Worm (Caenorhabditis elegans) whole organism, L1 larva: Measurements from ENCODE around the gene F22E5.13.

Experiments used
- aly-2 ChIP-seq: fragments of 150-350 bp; optimal IDR thresholded peaks from 2 replicates; lab custom pipeline; 2014; ENCODE audit warnings: missing biosample characterization, missing genetic modification characterization
- blmp-1 ChIP-seq: fragments of 150-350 bp; optimal IDR thresholded peaks from 2 replicates; lab custom pipeline; 2014; ENCODE audit warnings: missing biosample characterization, missing genetic modification characterization
- egl-27 ChIP-seq, 2 experiments: fragments of 150-350 bp in 1 of 2; sonication (generic microtip); optimal IDR thresholded peaks; 3 replicates each; lab custom pipeline; 2017 to 2018; ENCODE audit warnings: missing biosample characterization in 2 of 2, missing genetic modification characterization in 2 of 2, missing genetic modification reagents in 2 of 2
- elt-2 ChIP-seq: sonication (generic microtip); optimal IDR thresholded peaks from 2 replicates; lab custom pipeline; 2016; ENCODE audit warnings: missing genetic modification characterization, mild to moderate bottlenecking, inconsistent platforms, missing compliant biosample characterization, missing genetic modification reagents
- irx-1 ChIP-seq: sonication (generic microtip); optimal IDR thresholded peaks from 2 replicates; lab custom pipeline; 2016; ENCODE audit warnings: missing genetic modification characterization, missing compliant biosample characterization
- jun-1 ChIP-seq: fragments of 150-350 bp; optimal IDR thresholded peaks from 2 replicates; lab custom pipeline; 2014; ENCODE audit warnings: missing biosample characterization, missing genetic modification reagents, missing genetic modification characterization
- lin-35 ChIP-seq, 2 experiments: fragments of 150-350 bp; optimal IDR thresholded peaks; 2 replicates each; lab custom pipeline; 2014; ENCODE audit warnings: missing biosample characterization in 2 of 2, missing genetic modification characterization in 2 of 2, missing genetic modification reagents in 2 of 2
- lir-3 ChIP-seq: sonication (generic microtip); optimal IDR thresholded peaks from 2 replicates; lab custom pipeline; 2016; ENCODE audit warnings: mild to moderate bottlenecking, missing genetic modification characterization, moderate library complexity, missing compliant biosample characterization; ENCODE audit not compliant: poor library complexity
- mdl-1 ChIP-seq, 2 experiments: fragments of 150-350 bp; optimal IDR thresholded peaks; 2 replicates each; lab custom pipeline; 2014 to 2017; ENCODE audit warnings: missing biosample characterization in 2 of 2, missing genetic modification characterization in 2 of 2, inconsistent platforms in 1 of 2
- mep-1 ChIP-seq: fragments of 150-350 bp; optimal IDR thresholded peaks from 2 replicates; lab custom pipeline; 2014; ENCODE audit warnings: missing biosample characterization, missing genetic modification characterization
- nhr-19 ChIP-seq: fragments of 200-800 bp; sonication (Bioruptor generic); conservative IDR thresholded peaks from 2 replicates; pipeline ENCODE4 v1.3.6; 2022; ENCODE audit warnings: missing genetic modification characterization, missing compliant biosample characterization
- tbx-2 ChIP-seq: sonication (generic microtip); optimal IDR thresholded peaks from 2 replicates; lab custom pipeline; 2016; ENCODE audit warnings: missing genetic modification characterization, missing compliant biosample characterization
- unc-130 ChIP-seq: fragments of 150-350 bp; optimal IDR thresholded peaks from 2 replicates; lab custom pipeline; 2017; ENCODE audit warnings: missing biosample characterization, missing genetic modification characterization, inconsistent platforms
- ztf-4 ChIP-seq: fragments of 150-350 bp; optimal IDR thresholded peaks from 2 replicates; lab custom pipeline; 2014; ENCODE audit warnings: missing biosample characterization, missing genetic modification characterization

DNA sequence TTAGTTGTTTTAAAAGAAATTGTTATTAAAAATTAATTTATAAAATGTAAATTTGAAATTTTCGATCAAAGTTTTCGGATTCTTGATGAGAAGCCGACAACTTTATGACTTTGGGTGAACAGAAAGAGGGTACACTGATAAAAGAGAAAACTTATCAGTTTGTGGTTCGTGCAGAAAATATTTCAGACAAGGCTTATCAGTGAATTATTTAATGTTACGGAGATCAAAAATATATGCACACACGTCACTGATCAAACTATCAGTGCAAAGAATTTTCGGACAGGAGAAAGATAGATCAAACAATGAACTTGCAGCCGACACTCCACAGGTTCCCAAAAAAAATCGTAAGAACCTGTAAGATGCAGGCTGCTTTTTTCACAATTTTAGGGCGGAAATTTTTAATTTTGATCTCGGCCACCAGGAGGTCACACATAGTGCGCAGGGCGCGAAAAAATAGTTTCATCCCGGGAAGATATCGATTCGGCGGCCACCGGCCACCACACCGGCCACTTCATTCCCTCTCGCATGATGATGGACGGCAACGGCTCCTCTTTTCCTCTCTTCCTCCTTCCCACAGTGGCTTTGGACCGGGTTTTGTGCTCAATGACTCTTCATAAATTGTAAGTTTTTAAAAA lies 28.2 kb upstream of the F22E5.13 start, which contains the start of gene F22E5.17:
- TF ChIP-seq blmp-1 (tag; lab: Kevin White, UChicago) (no peak), tbx-2 (tag; lab: Kevin White, UChicago) (no peak), jun-1 (no peak), lir-3 (tag; lab: Kevin White, UChicago) (no peak), elt-2 (peak; percentile 93), irx-1 (no peak), nhr-19 (no peak), mdl-1 (tag; optimal IDR thresholded peaks at IDR 0.05; lab: Kevin White, UChicago) (no peak), ztf-4 (tag; lab: Kevin White, UChicago) (no peak), aly-2 (tag; lab: Kevin White, UChicago) (no peak), unc-130 (tag; lab: Kevin White, UChicago) (no peak), egl-27 (tag; optimal IDR thresholded peaks at IDR 0.05; lab: Kevin White, UChicago) (no peak), mep-1 (tag; lab: Kevin White, UChicago) (no peak), lin-35 (GFP tag; optimal IDR thresholded peaks at IDR 0.05; lab: Kevin White, UChicago) (peak in 1 of 2 experiments; percentile 10)
